Worm (Caenorhabditis elegans): Measurements from ENCODE around the gene dcaf-13.

DNA sequence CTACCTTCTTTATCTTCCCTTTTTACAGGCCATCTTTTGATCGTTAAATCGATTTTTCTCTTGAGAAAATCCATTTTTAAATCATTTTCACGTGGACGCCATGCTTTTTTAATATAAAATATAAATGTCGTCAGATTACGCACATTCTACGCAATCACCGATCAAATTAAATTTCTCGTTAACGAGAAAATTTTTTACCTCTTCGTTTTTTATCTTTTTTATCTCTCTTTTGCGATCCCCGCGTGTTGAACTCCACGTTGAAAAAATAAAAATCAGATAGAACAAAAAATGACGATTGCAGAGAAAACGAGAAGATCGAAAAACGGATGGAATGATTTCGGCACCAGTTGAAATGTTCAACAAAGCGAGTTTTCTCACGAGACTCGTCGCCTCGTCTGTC, 4.7 kb downstream of the dcaf-13 start, which contains the start of gene bpnt-1:
- TF ChIP-seq hmbx-1 (tag; optimal IDR thresholded peaks at IDR 0.05) = no peak
- no peak for TF ChIP-seq B0310.2 (tag; optimal IDR thresholded peaks at IDR 0.05)
- TF ChIP-seq flt-1 (GFP tag; IDR thresholded peaks at IDR 0.05) = no peak
- TF ChIP-seq tbx-11 (GFP tag; IDR thresholded peaks at IDR 0.05) = no peak
- TF ChIP-seq ama-1 (optimal IDR thresholded peaks at IDR 0.05) = no peak
- no peak for TF ChIP-seq pes-1 (GFP tag; IDR thresholded peaks at IDR 0.05)

All from whole organism, early embryonic.